Worm (Caenorhabditis elegans) whole organism, dauer: ENCODE data around the gene pxl-1.

Experiments used
- unc-62 ChIP-seq: sonication (generic microtip); optimal IDR thresholded peaks from 2 replicates; lab custom pipeline; 2017; ENCODE audit warnings: missing biosample characterization, missing genetic modification reagents, missing genetic modification characterization

pxl-1 gene

DNA sequence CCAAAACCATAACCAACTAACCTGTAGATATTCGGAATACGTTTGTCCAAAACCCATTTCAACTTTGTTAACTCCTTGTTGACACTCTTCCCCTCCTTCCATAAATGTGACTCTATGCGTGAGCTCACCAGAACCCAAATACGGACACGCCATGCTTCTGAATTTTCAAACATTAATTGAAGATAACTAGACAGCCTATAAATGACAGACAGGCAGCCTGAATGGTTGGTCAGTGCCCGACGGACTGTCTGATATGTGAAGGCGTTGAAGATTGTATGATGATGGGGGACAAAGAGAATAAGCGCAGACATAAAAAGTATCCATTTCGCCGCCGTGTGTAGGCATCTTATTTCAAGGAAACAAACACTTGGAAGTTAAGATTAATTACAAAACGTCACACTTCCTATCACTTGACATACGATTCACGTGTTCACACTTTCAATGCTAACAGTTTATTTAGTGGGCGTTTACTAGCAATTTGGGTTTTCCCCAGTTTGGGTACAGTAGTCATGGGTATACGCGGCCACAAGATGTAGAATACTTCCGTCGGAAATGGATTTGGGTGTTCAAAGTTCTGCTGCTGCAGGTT lies 24.1 kb upstream of the pxl-1 start, which contains the start of the genes tdo-2 and C28H8.2:
TSS of gene tdo-2 (minus strand) at position 157 of the 589 bp plus-strand sequence.
TSS of gene C28H8.2 (plus strand) at position 524 of the 589 bp plus-strand sequence.
- no peak for TF ChIP-seq unc-62 (GFP tag; lab: Kevin White, UChicago)

DNA sequence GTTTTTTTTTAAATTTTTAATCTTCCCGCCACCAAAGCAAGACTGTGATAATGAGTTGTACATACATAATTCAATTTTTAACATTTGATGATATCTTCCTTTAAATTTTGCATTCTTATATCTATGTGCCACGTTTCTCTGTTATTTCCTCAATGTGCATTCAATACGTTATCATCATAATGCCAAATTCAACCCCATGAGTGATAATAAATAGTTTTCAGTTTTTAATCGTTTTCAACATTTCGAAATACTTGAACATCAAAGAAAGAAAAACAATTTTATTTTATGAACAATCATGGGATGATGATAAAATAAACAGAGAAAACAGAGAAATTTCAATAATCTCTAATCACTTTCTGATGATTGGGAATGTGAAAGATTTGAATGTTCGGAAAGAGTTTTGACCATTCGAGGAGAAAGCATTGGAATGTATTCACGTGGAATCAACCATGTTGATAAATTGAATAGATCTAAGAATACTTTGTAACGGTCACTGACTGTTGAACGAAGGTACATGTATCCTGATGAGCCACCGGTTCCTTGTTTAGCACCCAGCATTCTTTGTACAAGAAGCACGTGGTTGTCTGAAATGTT lies 21.6 kb upstream of the pxl-1 start:
- TF ChIP-seq unc-62 (GFP tag; lab: Kevin White, UChicago) = no peak

ce11 chrIII:5915926-5916325 lies 20.1 kb upstream of the pxl-1 start:
- no peak for TF ChIP-seq unc-62 (GFP tag; lab: Kevin White, UChicago)

- no peak for TF ChIP-seq unc-62 (GFP tag; lab: Kevin White, UChicago)
Measured at ce11 chrIII:5914717-5915116, 18.9 kb upstream of the pxl-1 start.

ce11 chrIII:5908408-5908807 lies 12.6 kb upstream of the pxl-1 start, which contains the start of gene C28H8.3:
Gene C28H8.3, plus strand, starts transcription at chrIII:5908700.
- no peak for TF ChIP-seq unc-62 (GFP tag; lab: Kevin White, UChicago)

- TF ChIP-seq unc-62 (GFP tag; lab: Kevin White, UChicago) = no peak
Measured at ce11 chrIII:5906749-5907148, 10.9 kb upstream of the pxl-1 start, which contains the start of gene erd-2.2. Gene erd-2.2, plus strand, starts transcription at chrIII:5907049.

ce11 chrIII:5906059-5906458 lies 10.2 kb upstream of the pxl-1 start, which contains the start of gene dpff-1:
Gene dpff-1, minus strand, starts transcription at chrIII:5906346.
- no peak for TF ChIP-seq unc-62 (GFP tag; lab: Kevin White, UChicago)

DNA sequence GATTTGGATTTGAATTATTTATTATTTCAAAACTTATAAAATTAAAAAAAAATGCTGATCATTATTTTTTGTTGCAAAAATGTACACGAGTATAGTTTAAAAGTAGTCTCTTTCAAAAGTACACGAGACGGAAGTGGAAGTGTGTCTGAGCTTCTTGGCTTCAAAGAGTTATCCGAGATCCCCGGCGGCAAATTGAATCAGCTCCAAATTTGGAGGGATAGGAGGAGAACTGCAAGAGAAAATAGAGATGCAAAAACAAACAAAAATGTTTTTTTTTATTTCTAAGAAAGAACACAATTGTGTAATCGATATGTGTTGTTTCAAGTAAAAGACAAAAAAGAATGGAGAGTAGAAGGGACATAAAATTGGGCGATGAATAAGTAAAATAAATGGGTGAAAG lies 6.7 kb upstream of the pxl-1 start:
- TF ChIP-seq unc-62 (GFP tag; lab: Kevin White, UChicago) = no peak

ce11 chrIII:5900709-5901108 lies 4.9 kb upstream of the pxl-1 start:
- TF ChIP-seq unc-62 (GFP tag; lab: Kevin White, UChicago) = no peak

ce11 chrIII:5898631-5899030 lies 2.8 kb upstream of the pxl-1 start:
- TF ChIP-seq unc-62 (GFP tag; lab: Kevin White, UChicago) = no peak

DNA sequence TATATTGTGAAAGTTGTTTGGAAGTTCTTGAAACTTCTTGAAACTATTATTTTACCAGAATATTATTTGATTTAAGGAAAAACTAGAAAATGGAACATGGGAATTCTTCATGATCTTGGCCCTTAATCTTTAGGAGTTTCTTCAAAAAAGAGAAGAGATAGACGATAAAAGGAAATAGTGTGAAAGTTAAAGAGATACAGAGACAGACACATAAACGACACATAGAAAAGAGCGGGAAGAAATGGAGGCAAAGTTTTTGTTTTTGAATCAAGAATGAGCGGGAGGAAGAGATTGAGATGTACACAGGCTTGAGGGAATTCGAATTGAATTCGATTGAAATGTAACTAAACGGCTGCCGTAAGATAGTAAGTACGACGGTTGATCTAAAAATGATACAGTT lies 1.7 kb upstream of the pxl-1 start:
- no peak for TF ChIP-seq unc-62 (GFP tag; lab: Kevin White, UChicago)

DNA sequence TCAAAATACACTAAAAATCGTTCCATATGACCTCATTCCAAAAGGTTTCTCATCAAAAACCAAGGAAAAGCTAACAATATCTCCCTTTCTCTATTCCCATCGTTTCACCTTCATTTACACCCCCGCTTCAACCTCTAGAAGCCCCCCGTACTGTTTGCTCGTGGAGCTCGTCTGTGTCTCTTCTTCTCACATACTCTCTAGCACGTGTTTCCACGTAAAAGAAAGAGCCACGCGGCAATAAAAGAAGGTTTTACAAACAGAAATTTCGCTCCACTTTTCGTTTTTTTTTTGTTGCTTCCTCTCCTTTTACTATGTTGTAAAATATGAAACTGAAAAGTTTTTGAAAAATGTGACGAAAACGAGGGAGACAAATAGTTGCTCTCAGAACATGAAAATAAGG lies 2.9 kb downstream of the pxl-1 start:
- no peak for TF ChIP-seq unc-62 (GFP tag; lab: Kevin White, UChicago)

DNA sequence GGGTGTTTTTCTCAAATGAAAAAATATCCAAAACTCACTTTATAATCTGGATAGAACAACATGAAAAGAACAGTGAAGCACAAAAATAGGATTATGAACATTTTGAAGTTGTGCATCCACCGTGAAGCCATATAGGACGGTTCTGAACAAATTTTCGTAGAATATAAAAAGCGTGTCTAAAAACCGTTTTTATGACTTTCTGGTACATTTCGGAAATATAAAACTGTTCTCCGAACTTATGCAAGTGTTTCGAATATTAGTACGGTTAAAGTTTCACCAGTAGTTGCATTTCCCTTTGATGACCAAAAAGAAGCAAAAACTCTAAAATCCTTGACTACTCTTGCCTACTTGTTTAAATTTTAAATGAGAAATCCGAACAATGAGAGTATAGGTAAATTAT lies 7.1 kb downstream of the pxl-1 start, which contains the start of gene C28H8.8:
TSS of gene C28H8.8 (minus strand) at position 101 of the 400 bp plus-strand sequence.
- no peak for TF ChIP-seq unc-62 (GFP tag; lab: Kevin White, UChicago)

DNA sequence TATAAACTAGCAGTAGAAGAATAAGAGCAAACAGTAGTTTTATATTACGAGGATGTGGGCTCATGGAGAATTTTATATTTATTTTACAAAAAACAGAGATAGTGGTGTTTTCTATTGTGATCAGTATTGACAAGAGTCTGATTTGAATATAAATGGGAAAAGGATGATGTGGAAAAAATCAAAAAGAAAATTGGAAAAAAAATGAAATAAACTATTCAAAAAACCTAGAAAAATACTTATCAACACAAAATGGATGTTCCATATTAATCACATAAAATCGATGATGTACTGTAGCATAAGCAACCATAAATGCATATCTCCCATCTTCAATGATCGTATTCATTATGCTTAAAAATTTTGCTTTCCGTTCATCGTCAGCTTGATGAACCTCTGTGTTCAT lies 8.9 kb downstream of the pxl-1 start, which contains the start of gene C28H8.7:
TSS of gene C28H8.7 (minus strand) at position 101 of the 400 bp plus-strand sequence.
- TF ChIP-seq unc-62 (GFP tag; lab: Kevin White, UChicago) = no peak

- TF ChIP-seq unc-62 (GFP tag; lab: Kevin White, UChicago) = no peak
Measured at ce11 chrIII:5884459-5884858, 11.4 kb downstream of the pxl-1 start.

ce11 chrIII:5884007-5884406 lies 11.8 kb downstream of the pxl-1 start, which contains the start of gene C28H8.5:
Gene C28H8.5, plus strand, starts transcription at chrIII:5884307.
- no peak for TF ChIP-seq unc-62 (GFP tag; lab: Kevin White, UChicago)

ce11 chrIII:5883517-5883916 lies 12.3 kb downstream of the pxl-1 start:
- no peak for TF ChIP-seq unc-62 (GFP tag; lab: Kevin White, UChicago)
